Fruit fly (Drosophila melanogaster) whole organism, adult: ENCODE data around the gene bsf.

Experiments used
- bab1 ChIP-seq: fragments of 200-800 bp; sonication (Bioruptor generic); optimal IDR thresholded peaks from 3 replicates; lab custom pipeline; 2019; ENCODE audit warnings: missing biosample characterization, mild to moderate bottlenecking, missing genetic modification characterization, moderate library complexity
- kay ChIP-seq: fragments of 200-800 bp; sonication (Bioruptor generic); peaks from one replicate; lab custom pipeline; 2016; ENCODE audit warnings: missing biosample characterization, missing genetic modification characterization, borderline replicate concordance

- TF ChIP-seq bab1 (GFP tag; lab: Kevin White, UChicago) (no peak), kay (GFP tag; lab: Kevin White, UChicago) (no peak)
Observed at dm6 chr2L:18466669-18467068, 12.3 kb upstream of the bsf start.
